Fruit fly (Drosophila melanogaster) S2 (cell line): Measurements from ENCODE around the gene CG8209.
A peak's percentile ranks its signal among the peaks of the same experiment; 100 is the strongest.

Experiments used
- CG8478 ChIP-seq: fragments of >200 bp; optimal IDR thresholded peaks from 2 replicates; lab custom pipeline; 2018
- CTCF ChIP-seq, 2 experiments: fragments of >200 bp; optimal IDR thresholded peaks; 2 replicates each; lab custom pipeline; 2018

Gene CG8209

dm6 chr3L:7976081-7976483 lies at the start of gene CG8209, which contains the start of gene HP4:
TSS of gene CG8209 (plus strand) at chr3L:7976406.
TSS of gene HP4 (minus strand) at chr3L:7976154.
- TF ChIP-seq CTCF (optimal IDR thresholded peaks at IDR 0.05; lab: Kevin White, UChicago), result no peak
- no peak for TF ChIP-seq CG8478 (lab: Kevin White, UChicago)

- TF ChIP-seq CTCF (optimal IDR thresholded peaks at IDR 0.05; lab: Kevin White, UChicago), result no peak
- TF ChIP-seq CG8478 (lab: Kevin White, UChicago), result no peak
These were observed 42.0 kb upstream of the CG8209 start for dm6 chr3L:7934200-7934599.

dm6 chr3L:7934857-7935256 lies 41.3 kb upstream of the CG8209 start:
- TF ChIP-seq CG8478 (lab: Kevin White, UChicago) (no peak), CTCF (optimal IDR thresholded peaks at IDR 0.05; lab: Kevin White, UChicago) (no peak)

dm6 chr3L:7935409-7935932 lies 40.7 kb upstream of the CG8209 start:
- TF ChIP-seq CTCF (optimal IDR thresholded peaks at IDR 0.05; lab: Kevin White, UChicago) (no peak), CG8478 (lab: Kevin White, UChicago) (no peak)

dm6 chr3L:7935933-7936494 lies 40.2 kb upstream of the CG8209 start, which contains the start of the genes syd and Srp9:
TSS of gene syd (minus strand) at chr3L:7936120.
TSS of gene Srp9 (plus strand) at chr3L:7936373.
- TF ChIP-seq CG8478 (lab: Kevin White, UChicago) (no peak), CTCF (optimal IDR thresholded peaks at IDR 0.05; lab: Kevin White, UChicago) (no peak)

dm6 chr3L:7938638-7939037 lies 37.6 kb upstream of the CG8209 start:
- TF ChIP-seq CTCF (optimal IDR thresholded peaks at IDR 0.05; lab: Kevin White, UChicago), result no peak
- no peak for TF ChIP-seq CG8478 (lab: Kevin White, UChicago)

dm6 chr3L:7940558-7941238 lies 35.5 kb upstream of the CG8209 start:
- TF ChIP-seq CG8478 (lab: Kevin White, UChicago) (no peak), CTCF (optimal IDR thresholded peaks at IDR 0.05; lab: Kevin White, UChicago) (no peak)

dm6 chr3L:7941514-7941913 lies 34.7 kb upstream of the CG8209 start:
- TF ChIP-seq CG8478 (lab: Kevin White, UChicago) (no peak), CTCF (optimal IDR thresholded peaks at IDR 0.05; lab: Kevin White, UChicago) (peak; percentile 51 to 68)

- TF ChIP-seq CG8478 (lab: Kevin White, UChicago), result no peak
These were observed 33.7 kb upstream of the CG8209 start for dm6 chr3L:7942403-7942952.

dm6 chr3L:7943046-7943445 lies 33.2 kb upstream of the CG8209 start:
- TF ChIP-seq CG8478 (lab: Kevin White, UChicago), result no peak
- TF ChIP-seq CTCF (optimal IDR thresholded peaks at IDR 0.05; lab: Kevin White, UChicago), result no peak

dm6 chr3L:7943950-7944349 lies 32.3 kb upstream of the CG8209 start:
- TF ChIP-seq CG8478 (lab: Kevin White, UChicago), result no peak
- TF ChIP-seq CTCF (optimal IDR thresholded peaks at IDR 0.05; lab: Kevin White, UChicago), result no peak

- TF ChIP-seq CTCF (optimal IDR thresholded peaks at IDR 0.05; lab: Kevin White, UChicago), result no peak
- TF ChIP-seq CG8478 (lab: Kevin White, UChicago), result no peak
These were observed 30.0 kb upstream of the CG8209 start, which contains the start of gene CG43880 for dm6 chr3L:7946222-7946621. TSS of gene CG43880 (minus strand) at chr3L:7946322.

- peak in 1 of 2 experiments; percentile 1 for TF ChIP-seq CTCF (optimal IDR thresholded peaks at IDR 0.05; lab: Kevin White, UChicago)
- TF ChIP-seq CG8478 (lab: Kevin White, UChicago), result no peak
These were observed 28.3 kb upstream of the CG8209 start, which contains the start of gene exex for dm6 chr3L:7947880-7948286. TSS of gene exex (plus strand) at chr3L:7948186.

dm6 chr3L:7949778-7950177 lies 26.4 kb upstream of the CG8209 start:
- TF ChIP-seq CTCF (optimal IDR thresholded peaks at IDR 0.05; lab: Kevin White, UChicago) (no peak), CG8478 (lab: Kevin White, UChicago) (no peak)

dm6 chr3L:7951841-7952240 lies 24.4 kb upstream of the CG8209 start:
- no peak for TF ChIP-seq CG8478 (lab: Kevin White, UChicago)
- no peak for TF ChIP-seq CTCF (optimal IDR thresholded peaks at IDR 0.05; lab: Kevin White, UChicago)
